Worm (Caenorhabditis elegans) whole organism, L1 larva: Measurements from ENCODE around the gene C03A7.13.

Experiments
- C04F5.9 ChIP-seq: sonication (generic microtip); optimal IDR thresholded peaks from 2 replicates; lab custom pipeline; 2016; ENCODE audit warnings: missing genetic modification characterization, missing compliant biosample characterization
- C16A3.4 ChIP-seq: fragments of 150-350 bp; optimal IDR thresholded peaks from 2 replicates; lab custom pipeline; 2014; ENCODE audit warnings: missing biosample characterization, missing genetic modification characterization
- C34B4.2 ChIP-seq: sonication (generic microtip); optimal IDR thresholded peaks from 2 replicates; lab custom pipeline; 2017; ENCODE audit warnings: mild to moderate bottlenecking, missing genetic modification characterization, missing compliant biosample characterization
- Y116A8C.19 ChIP-seq: sonication (generic microtip); optimal IDR thresholded peaks from 2 replicates; lab custom pipeline; 2016; ENCODE audit warnings: missing compliant biosample characterization, missing genetic modification characterization, borderline replicate concordance
- aha-1 ChIP-seq: fragments of 150-350 bp; optimal IDR thresholded peaks from 2 replicates; lab custom pipeline; 2014; ENCODE audit warnings: missing biosample characterization, missing genetic modification characterization
- ama-1 ChIP-seq: fragments of 150-350 bp; optimal IDR thresholded peaks from 2 replicates; lab custom pipeline; 2014
- blmp-1 ChIP-seq: fragments of 150-350 bp; optimal IDR thresholded peaks from 2 replicates; lab custom pipeline; 2014; ENCODE audit warnings: missing biosample characterization, missing genetic modification characterization
- ces-1 ChIP-seq: fragments of 150-350 bp; optimal IDR thresholded peaks from 2 replicates; lab custom pipeline; 2014; ENCODE audit warnings: missing biosample characterization, missing genetic modification reagents, missing genetic modification characterization
- dsc-1 ChIP-seq: sonication (generic microtip); optimal IDR thresholded peaks from 2 replicates; lab custom pipeline; 2016; ENCODE audit warnings: mild to moderate bottlenecking, missing genetic modification characterization, missing compliant biosample characterization
- efl-3 ChIP-seq: fragments of 200-800 bp; sonication (Bioruptor generic); optimal IDR thresholded peaks from 2 replicates; lab custom pipeline; 2018; ENCODE audit warnings: mild to moderate bottlenecking, missing genetic modification characterization, missing compliant biosample characterization
- egl-13 ChIP-seq: sonication (generic microtip); optimal IDR thresholded peaks from 2 replicates; lab custom pipeline; 2016; ENCODE audit warnings: missing genotype, missing genetic modification reagents, missing genetic modification characterization, missing compliant biosample characterization
- elt-3 ChIP-seq, 6 experiments: fragments of 150-350 bp in 1 of 6; sonication (generic microtip); optimal IDR thresholded peaks; 2 replicates each; lab custom pipeline; 2017 to 2018; ENCODE audit warnings: missing biosample characterization in 6 of 6, missing genetic modification characterization in 6 of 6, inconsistent platforms in 1 of 6
- fkh-10 ChIP-seq: sonication (generic microtip); optimal IDR thresholded peaks from 2 replicates; lab custom pipeline; 2017; ENCODE audit warnings: missing biosample characterization, missing genetic modification reagents, missing genetic modification characterization
- fkh-4 ChIP-seq: sonication (generic microtip); optimal IDR thresholded peaks from 2 replicates; lab custom pipeline; 2016; ENCODE audit warnings: missing compliant biosample characterization, missing genetic modification characterization, borderline replicate concordance
- hlh-4 ChIP-seq: sonication (generic microtip); optimal IDR thresholded peaks from 2 replicates; lab custom pipeline; 2016; ENCODE audit warnings: mild to moderate bottlenecking, missing genetic modification characterization, missing compliant biosample characterization
- hpl-2 ChIP-seq: fragments of 150-350 bp; optimal IDR thresholded peaks from 2 replicates; lab custom pipeline; 2014; ENCODE audit warnings: missing biosample characterization, missing genetic modification reagents, missing genetic modification characterization
- irx-1 ChIP-seq: sonication (generic microtip); optimal IDR thresholded peaks from 2 replicates; lab custom pipeline; 2016; ENCODE audit warnings: missing genetic modification characterization, missing compliant biosample characterization
- isw-1 ChIP-seq: fragments of 200-800 bp; sonication (Bioruptor generic); IDR thresholded peaks from 2 replicates; pipeline ENCODE4 v1.3.6; 2022; ENCODE audit warnings: missing genetic modification characterization, missing compliant biosample characterization
- jun-1 ChIP-seq: fragments of 150-350 bp; optimal IDR thresholded peaks from 2 replicates; lab custom pipeline; 2014; ENCODE audit warnings: missing biosample characterization, missing genetic modification reagents, missing genetic modification characterization
- lin-15B ChIP-seq: fragments of 150-350 bp; sonication (generic microtip); optimal IDR thresholded peaks from 3 replicates; lab custom pipeline; 2014; ENCODE audit warnings: missing biosample characterization, missing genetic modification characterization
- nhr-19 ChIP-seq: fragments of 200-800 bp; sonication (Bioruptor generic); conservative IDR thresholded peaks from 2 replicates; pipeline ENCODE4 v1.3.6; 2022; ENCODE audit warnings: missing genetic modification characterization, missing compliant biosample characterization
- nhr-28 ChIP-seq: fragments of 150-350 bp; optimal IDR thresholded peaks from 2 replicates; lab custom pipeline; 2014; ENCODE audit warnings: missing biosample characterization, missing genetic modification characterization
- nhr-77 ChIP-seq: fragments of 150-350 bp; optimal IDR thresholded peaks from 2 replicates; lab custom pipeline; 2014; ENCODE audit warnings: missing biosample characterization, missing genetic modification characterization
- nhr-84 ChIP-seq: sonication (generic microtip); optimal IDR thresholded peaks from 2 replicates; lab custom pipeline; 2017; ENCODE audit warnings: missing biosample characterization, missing genetic modification characterization
- nhr-85 ChIP-seq: sonication (generic microtip); peaks from one replicate; lab custom pipeline; 2016; ENCODE audit warnings: missing genetic modification characterization, inconsistent platforms, missing compliant biosample characterization
- pax-3 ChIP-seq: fragments of 200-800 bp; sonication (Bioruptor generic); optimal IDR thresholded peaks from 2 replicates; lab custom pipeline; 2018; ENCODE audit warnings: mild to moderate bottlenecking, missing genetic modification characterization, moderate library complexity, missing compliant biosample characterization
- rnt-1 ChIP-seq: sonication (generic microtip); optimal IDR thresholded peaks from 2 replicates; lab custom pipeline; 2016; ENCODE audit warnings: mild to moderate bottlenecking, missing genetic modification characterization, moderate library complexity, missing compliant biosample characterization
- skn-1 ChIP-seq: fragments of 150-350 bp; optimal IDR thresholded peaks from 2 replicates; lab custom pipeline; 2014; ENCODE audit warnings: missing biosample characterization, missing genetic modification characterization
- snpc-4 ChIP-seq: fragments of 150-350 bp; optimal IDR thresholded peaks from 2 replicates; lab custom pipeline; 2014; ENCODE audit warnings: missing biosample characterization, missing genetic modification characterization
- snu-23 ChIP-seq: sonication (generic microtip); optimal IDR thresholded peaks from 2 replicates; lab custom pipeline; 2016; ENCODE audit warnings: missing genetic modification characterization, missing compliant biosample characterization
- sptf-1 ChIP-seq: fragments of 150-350 bp; optimal IDR thresholded peaks from 2 replicates; lab custom pipeline; 2014; ENCODE audit warnings: missing biosample characterization, missing genetic modification characterization
- sup-37 ChIP-seq: fragments of 200-800 bp; sonication (Bioruptor generic); optimal IDR thresholded peaks from 2 replicates; lab custom pipeline; 2018; ENCODE audit warnings: mild to moderate bottlenecking, missing genetic modification characterization, missing compliant biosample characterization
- unc-98 ChIP-seq: fragments of 200-800 bp; sonication (Bioruptor generic); IDR thresholded peaks from 2 replicates; pipeline ENCODE4 v1.3.6; 2022; ENCODE audit warnings: missing genetic modification characterization, missing compliant biosample characterization
- vab-15 ChIP-seq: sonication (generic microtip); optimal IDR thresholded peaks from 2 replicates; lab custom pipeline; 2017; ENCODE audit warnings: missing genotype, mild to moderate bottlenecking, missing genetic modification characterization, missing compliant biosample characterization

The C03A7.13 gene

ce11 chrV:5131380-5131779 is 61.0 kb downstream of the C03A7.13 start (continued):
- no peak for TF ChIP-seq pax-3 (tag; lab: Kevin White, UChicago)
- TF ChIP-seq ama-1: no peak
- TF ChIP-seq nhr-19 (GFP tag; lab: Robert Waterston, UW): no peak
- no peak for TF ChIP-seq Y116A8C.19 (tag; lab: Kevin White, UChicago)
- no peak for TF ChIP-seq C04F5.9 (tag; lab: Kevin White, UChicago)
- no peak for TF ChIP-seq snu-23
- TF ChIP-seq unc-98 (GFP tag; lab: Robert Waterston, UW): no peak
- TF ChIP-seq C34B4.2 (tag; lab: Kevin White, UChicago): no peak
- TF ChIP-seq nhr-28 (tag; lab: Kevin White, UChicago): no peak
- no peak for TF ChIP-seq efl-3 (GFP tag; lab: Kevin White, UChicago)
- TF ChIP-seq sup-37 (GFP tag; lab: Kevin White, UChicago): no peak
- no peak for TF ChIP-seq lin-15B (tag; lab: Kevin White, UChicago)
- TF ChIP-seq jun-1: peak; percentile 22
- TF ChIP-seq egl-13 (tag; lab: Kevin White, UChicago): no peak
- TF ChIP-seq isw-1 (GFP tag; lab: Robert Waterston, UW): no peak; the same call in 1 of the 2 replicates
- TF ChIP-seq C16A3.4: peak; percentile 23
- TF ChIP-seq rnt-1 (tag; lab: Kevin White, UChicago): peak; percentile 51
- TF ChIP-seq hpl-2 (GFP tag; lab: Kevin White, UChicago): no peak
- no peak for TF ChIP-seq ces-1 (GFP tag; lab: Kevin White, UChicago)
- no peak for TF ChIP-seq sptf-1
- no peak for TF ChIP-seq fkh-10 (GFP tag; lab: Kevin White, UChicago)
- TF ChIP-seq vab-15 (tag; lab: Kevin White, UChicago): no peak
- no peak for TF ChIP-seq aha-1 (tag; lab: Kevin White, UChicago)
- peak; percentile 96 for TF ChIP-seq skn-1 (tag; lab: Kevin White, UChicago)
- no peak for TF ChIP-seq hlh-4 (tag; lab: Kevin White, UChicago)
- no peak for TF ChIP-seq dsc-1 (tag; lab: Kevin White, UChicago)
- no peak for TF ChIP-seq nhr-77 (tag; lab: Kevin White, UChicago)
- no peak for TF ChIP-seq fkh-4 (tag; lab: Kevin White, UChicago)
- TF ChIP-seq elt-3 (tag; optimal IDR thresholded peaks at IDR 0.05; lab: Kevin White, UChicago): no peak
- TF ChIP-seq nhr-84 (tag; lab: Kevin White, UChicago): no peak
- no peak for TF ChIP-seq irx-1 (tag; lab: Kevin White, UChicago)
- TF ChIP-seq, all 84 proteins: peak for 19

ce11 chrV:5130018-5130417 is 62.3 kb downstream of the C03A7.13 start, which contains the start of gene F14F9.8:
Gene F14F9.8 (plus strand): TSS chrV:5130318.
- peak; percentile 16 for TF ChIP-seq blmp-1 (tag; lab: Kevin White, UChicago)
- TF ChIP-seq nhr-85 (tag; lab: Kevin White, UChicago): peak; percentile 72
- no peak for TF ChIP-seq snpc-4
